Worm (Caenorhabditis elegans): Measurements from ENCODE around the gene nhr-14.

- TF ChIP-seq ztf-23 (GFP tag; IDR thresholded peaks at IDR 0.05) = no peak
- no peak for TF ChIP-seq cog-1 (tag; optimal IDR thresholded peaks at IDR 0.05)
- TF ChIP-seq tab-1 (GFP tag; IDR thresholded peaks at IDR 0.05) = no peak
- no peak for TF ChIP-seq klf-2 (GFP tag; conservative IDR thresholded peaks at IDR 0.05)
- TF ChIP-seq ztf-29 (GFP tag; IDR thresholded peaks at IDR 0.05) = no peak
- TF ChIP-seq flt-1 (GFP tag; IDR thresholded peaks at IDR 0.05) = no peak
- TF ChIP-seq T22C8.4 (GFP tag; IDR thresholded peaks at IDR 0.05) = no peak
- TF ChIP-seq ref-1 (GFP tag; conservative IDR thresholded peaks at IDR 0.05) = no peak
Measured at ce11 chrX:8475759-8476228, at the start of gene nhr-14.
